Fruit fly (Drosophila melanogaster) whole organism, embryonic: ENCODE data around the gene CG7991.

Experiments used
- Bteb2 ChIP-seq: fragments of 200-800 bp; sonication (Bioruptor generic); optimal IDR thresholded peaks from 2 replicates; lab custom pipeline; 2016; ENCODE audit warnings: missing biosample characterization, missing genetic modification characterization
- CG11093 ChIP-seq: fragments of 200-800 bp; sonication (Bioruptor generic); IDR thresholded peaks from 3 replicates; pipeline ENCODE4 v1.3.6; 2022; ENCODE audit warnings: missing biosample characterization, missing genetic modification characterization
- CG11456 ChIP-seq: fragments of 200-800 bp; sonication (Bioruptor generic); IDR thresholded peaks from 3 replicates; pipeline ENCODE4 v1.3.6; 2022; ENCODE audit warnings: missing biosample characterization, missing genetic modification characterization
- CG11696 ChIP-seq: fragments of 200-800 bp; sonication (Bioruptor generic); IDR thresholded peaks from 2 replicates; pipeline ENCODE4 v1.3.6; 2022; ENCODE audit warnings: missing biosample characterization, missing genetic modification characterization
- CG12104 ChIP-seq: fragments of 200-800 bp; sonication (Bioruptor generic); optimal IDR thresholded peaks from 3 replicates; lab custom pipeline; 2016; ENCODE audit warnings: missing biosample characterization, missing genetic modification characterization
- CG12769 ChIP-seq: fragments of 200-800 bp; sonication (Bioruptor generic); optimal IDR thresholded peaks from 2 replicates; lab custom pipeline; 2019; ENCODE audit warnings: missing biosample characterization, mild to moderate bottlenecking, missing genetic modification characterization, moderate library complexity
- CG13894 ChIP-seq: fragments of 200-800 bp; sonication (Bioruptor generic); optimal IDR thresholded peaks from 3 replicates; lab custom pipeline; 2018; ENCODE audit warnings: missing biosample characterization, mild to moderate bottlenecking, missing genetic modification characterization, moderate library complexity
- CG14441 ChIP-seq: fragments of 200-800 bp; sonication (Bioruptor generic); IDR thresholded peaks from 2 replicates; pipeline ENCODE4 v1.3.6; 2022; ENCODE audit warnings: missing biosample characterization, missing genetic modification characterization
- CG14965 ChIP-seq: fragments of 200-800 bp; sonication (Bioruptor generic); optimal IDR thresholded peaks from 2 replicates; lab custom pipeline; 2016; ENCODE audit warnings: missing biosample characterization, missing genetic modification characterization, borderline replicate concordance
- CG33213 ChIP-seq: fragments of 200-800 bp; sonication (Bioruptor generic); optimal IDR thresholded peaks from 3 replicates; lab custom pipeline; 2016; ENCODE audit warnings: missing biosample characterization, missing genetic modification characterization
- CG3838 ChIP-seq: fragments of 200-800 bp; sonication (Bioruptor generic); optimal IDR thresholded peaks from 3 replicates; lab custom pipeline; 2016; ENCODE audit warnings: missing biosample characterization, missing genetic modification characterization
- CG4282 ChIP-seq: fragments of 200-800 bp; sonication (Bioruptor generic); optimal IDR thresholded peaks from 2 replicates; lab custom pipeline; 2016; ENCODE audit warnings: missing biosample characterization, missing genetic modification characterization
- CG43689 ChIP-seq: fragments of 200-800 bp; sonication (Bioruptor generic); IDR thresholded peaks from 2 replicates; pipeline ENCODE4 v1.3.6; 2022; ENCODE audit warnings: missing biosample characterization, missing genetic modification characterization
- CG4820 ChIP-seq: fragments of 200-800 bp; sonication (Bioruptor generic); optimal IDR thresholded peaks from 3 replicates; lab custom pipeline; 2016; ENCODE audit warnings: missing biosample characterization, missing genetic modification characterization
- CG4854 ChIP-seq: fragments of 200-800 bp; sonication (Bioruptor generic); optimal IDR thresholded peaks from 2 replicates; lab custom pipeline; 2016; ENCODE audit warnings: missing biosample characterization, missing genetic modification characterization, inconsistent platforms
- CG6813 ChIP-seq: fragments of 200-800 bp; sonication (Bioruptor generic); optimal IDR thresholded peaks from 2 replicates; lab custom pipeline; 2017; ENCODE audit warnings: missing biosample characterization, missing genetic modification characterization, mild to moderate bottlenecking, moderate library complexity, missing genetic modification reagents
- CG7928 ChIP-seq: fragments of 200-800 bp; sonication (Bioruptor generic); optimal IDR thresholded peaks from 2 replicates; lab custom pipeline; 2017; ENCODE audit warnings: missing biosample characterization, mild to moderate bottlenecking, missing genetic modification characterization
- CG8290 ChIP-seq, 3 experiments: fragments of 200-800 bp; sonication (Bioruptor generic); optimal IDR thresholded peaks; 2 replicates each; lab custom pipeline; 2016 to 2019; ENCODE audit warnings: missing biosample characterization in 3 of 3, missing genetic modification characterization in 3 of 3, mild to moderate bottlenecking in 2 of 3, moderate library complexity in 1 of 3
- D19B ChIP-seq: fragments of 200-800 bp; sonication (Bioruptor generic); optimal IDR thresholded peaks from 2 replicates; lab custom pipeline; 2017; ENCODE audit warnings: missing biosample characterization, mild to moderate bottlenecking, missing genetic modification characterization
- Nf-YB ChIP-seq: fragments of 200-800 bp; sonication (Bioruptor generic); optimal IDR thresholded peaks from 3 replicates; lab custom pipeline; 2019; ENCODE audit warnings: missing biosample characterization, mild to moderate bottlenecking, missing genetic modification characterization, moderate library complexity
- NfI ChIP-seq: fragments of 200-800 bp; sonication (Bioruptor generic); optimal IDR thresholded peaks from 3 replicates; lab custom pipeline; 2018; ENCODE audit warnings: missing biosample characterization, mild to moderate bottlenecking, missing genetic modification characterization, moderate library complexity
- Sox102F ChIP-seq: fragments of 200-800 bp; sonication (Bioruptor generic); optimal IDR thresholded peaks from 2 replicates; lab custom pipeline; 2018; ENCODE audit warnings: missing biosample characterization, mild to moderate bottlenecking, missing genetic modification characterization, moderate library complexity
- Ssrp ChIP-seq: fragments of 200-800 bp; sonication (Bioruptor generic); optimal IDR thresholded peaks from 2 replicates; lab custom pipeline; 2018; ENCODE audit warnings: missing biosample characterization, mild to moderate bottlenecking, missing genetic modification characterization, moderate library complexity
- Stat92E ChIP-seq, 3 experiments: fragments of >200 bp in 2 of 3; fragments of 200-800 bp in 1 of 3; sonication (Bioruptor generic) in 1 of 3; optimal IDR thresholded peaks; 2 replicates each; lab custom pipeline; 2017 to 2019; ENCODE audit warnings: missing biosample characterization in 3 of 3, missing genetic modification characterization in 3 of 3, mild to moderate bottlenecking in 1 of 3, moderate library complexity in 1 of 3
- Trl ChIP-seq, 3 experiments: fragments of >200 bp in 2 of 3; fragments of 200-800 bp in 1 of 3; sonication (Bioruptor generic) in 1 of 3; optimal IDR thresholded peaks; 2 replicates in 1 of 3; 3 replicates in 2 of 3; lab custom pipeline; 2016 to 2017; ENCODE audit warnings: missing biosample characterization in 1 of 3, missing genetic modification characterization in 1 of 3
- Vsx1 ChIP-seq: fragments of 200-800 bp; sonication (Bioruptor generic); optimal IDR thresholded peaks from 2 replicates; lab custom pipeline; 2017; ENCODE audit warnings: missing biosample characterization, mild to moderate bottlenecking, missing genetic modification characterization, missing genetic modification reagents
- ash1 ChIP-seq: fragments of 200-800 bp; sonication (Bioruptor generic); optimal IDR thresholded peaks from 2 replicates; lab custom pipeline; 2018; ENCODE audit warnings: missing biosample characterization, mild to moderate bottlenecking, missing genetic modification characterization
- az2 ChIP-seq: fragments of 200-800 bp; sonication (Bioruptor generic); optimal IDR thresholded peaks from 3 replicates; lab custom pipeline; 2016; ENCODE audit warnings: missing biosample characterization, missing genetic modification characterization
- bcd ChIP-seq: fragments of 200-800 bp; sonication (Bioruptor generic); optimal IDR thresholded peaks from 2 replicates; lab custom pipeline; 2017; ENCODE audit warnings: missing biosample characterization, mild to moderate bottlenecking, missing genetic modification characterization
- chn ChIP-seq: fragments of 200-800 bp; sonication (Bioruptor generic); optimal IDR thresholded peaks from 2 replicates; lab custom pipeline; 2016; ENCODE audit warnings: missing biosample characterization, missing genetic modification characterization
- cwo ChIP-seq: fragments of 200-800 bp; sonication (Bioruptor generic); optimal IDR thresholded peaks from 3 replicates; lab custom pipeline; 2017; ENCODE audit warnings: missing biosample characterization, missing genetic modification characterization, mild to moderate bottlenecking, moderate library complexity, missing genetic modification reagents
- dati ChIP-seq: fragments of 200-800 bp; sonication (Bioruptor generic); IDR thresholded peaks from 2 replicates; pipeline ENCODE4 v1.3.6; 2022; ENCODE audit warnings: missing biosample characterization, missing genetic modification characterization
- dysf ChIP-seq: fragments of 200-800 bp; sonication (Bioruptor generic); IDR thresholded peaks from 3 replicates; pipeline ENCODE4 v1.3.6; 2022; ENCODE audit warnings: missing biosample characterization, missing genetic modification characterization
- fd102C ChIP-seq: fragments of 200-800 bp; sonication (Bioruptor generic); optimal IDR thresholded peaks from 2 replicates; lab custom pipeline; 2018; ENCODE audit warnings: missing biosample characterization, mild to moderate bottlenecking, missing genetic modification characterization, moderate library complexity
- fd64A ChIP-seq: fragments of 200-800 bp; sonication (Bioruptor generic); optimal IDR thresholded peaks from 3 replicates; lab custom pipeline; 2018; ENCODE audit warnings: missing biosample characterization, mild to moderate bottlenecking, missing genetic modification characterization
- gfzf ChIP-seq: fragments of 200-800 bp; sonication (Bioruptor generic); optimal IDR thresholded peaks from 2 replicates; lab custom pipeline; 2016; ENCODE audit warnings: missing biosample characterization, mild to moderate bottlenecking, missing genetic modification characterization, moderate library complexity
- gsb-n ChIP-seq: fragments of 200-800 bp; sonication (Bioruptor generic); optimal IDR thresholded peaks from 3 replicates; lab custom pipeline; 2018; ENCODE audit warnings: missing biosample characterization, mild to moderate bottlenecking, missing genetic modification characterization
- mirr ChIP-seq: fragments of 200-800 bp; sonication (Bioruptor generic); optimal IDR thresholded peaks from 3 replicates; lab custom pipeline; 2018; ENCODE audit warnings: missing biosample characterization, mild to moderate bottlenecking, missing genetic modification characterization
- org-1 ChIP-seq: fragments of 200-800 bp; sonication (Bioruptor generic); optimal IDR thresholded peaks from 2 replicates; lab custom pipeline; 2017; ENCODE audit warnings: missing biosample characterization, missing genetic modification characterization
- peb ChIP-seq: fragments of 200-800 bp; sonication (Bioruptor generic); IDR thresholded peaks from 2 replicates; pipeline ENCODE4 v1.3.6; 2022; ENCODE audit warnings: missing biosample characterization, missing genetic modification characterization
- ranshi ChIP-seq: fragments of 200-800 bp; sonication (Bioruptor generic); IDR thresholded peaks from 2 replicates; pipeline ENCODE4 v1.3.6; 2022; ENCODE audit warnings: missing biosample characterization, missing genetic modification characterization
- slp2 ChIP-seq: fragments of 200-800 bp; sonication (Bioruptor generic); optimal IDR thresholded peaks from 2 replicates; lab custom pipeline; 2016; ENCODE audit warnings: missing biosample characterization, missing genetic modification characterization
- toy ChIP-seq: fragments of 200-800 bp; sonication (Bioruptor generic); IDR thresholded peaks from 2 replicates; pipeline ENCODE4 v1.3.6; 2022; ENCODE audit warnings: missing biosample characterization, missing genetic modification characterization
- trem ChIP-seq: fragments of 200-800 bp; optimal IDR thresholded peaks from 3 replicates; lab custom pipeline; 2019; ENCODE audit warnings: missing biosample characterization, mild to moderate bottlenecking, missing genetic modification characterization, moderate library complexity
- ttk ChIP-seq: fragments of 200-800 bp; sonication (Bioruptor generic); IDR thresholded peaks from 2 replicates; pipeline ENCODE4 v2.1.2; 2022; ENCODE audit warnings: missing biosample characterization, missing genetic modification characterization
- vnd ChIP-seq: fragments of 200-800 bp; sonication (Bioruptor generic); IDR thresholded peaks from 3 replicates; pipeline ENCODE4 v1.3.6; 2022; ENCODE audit warnings: missing biosample characterization, missing genetic modification characterization; ENCODE audit not compliant: partially characterized antibody
- zfh1 ChIP-seq: fragments of 200-800 bp; sonication (Bioruptor generic); IDR thresholded peaks from 3 replicates; pipeline ENCODE4 v1.3.6; 2022; ENCODE audit warnings: missing biosample characterization, missing genetic modification characterization

CG7991 gene

DNA sequence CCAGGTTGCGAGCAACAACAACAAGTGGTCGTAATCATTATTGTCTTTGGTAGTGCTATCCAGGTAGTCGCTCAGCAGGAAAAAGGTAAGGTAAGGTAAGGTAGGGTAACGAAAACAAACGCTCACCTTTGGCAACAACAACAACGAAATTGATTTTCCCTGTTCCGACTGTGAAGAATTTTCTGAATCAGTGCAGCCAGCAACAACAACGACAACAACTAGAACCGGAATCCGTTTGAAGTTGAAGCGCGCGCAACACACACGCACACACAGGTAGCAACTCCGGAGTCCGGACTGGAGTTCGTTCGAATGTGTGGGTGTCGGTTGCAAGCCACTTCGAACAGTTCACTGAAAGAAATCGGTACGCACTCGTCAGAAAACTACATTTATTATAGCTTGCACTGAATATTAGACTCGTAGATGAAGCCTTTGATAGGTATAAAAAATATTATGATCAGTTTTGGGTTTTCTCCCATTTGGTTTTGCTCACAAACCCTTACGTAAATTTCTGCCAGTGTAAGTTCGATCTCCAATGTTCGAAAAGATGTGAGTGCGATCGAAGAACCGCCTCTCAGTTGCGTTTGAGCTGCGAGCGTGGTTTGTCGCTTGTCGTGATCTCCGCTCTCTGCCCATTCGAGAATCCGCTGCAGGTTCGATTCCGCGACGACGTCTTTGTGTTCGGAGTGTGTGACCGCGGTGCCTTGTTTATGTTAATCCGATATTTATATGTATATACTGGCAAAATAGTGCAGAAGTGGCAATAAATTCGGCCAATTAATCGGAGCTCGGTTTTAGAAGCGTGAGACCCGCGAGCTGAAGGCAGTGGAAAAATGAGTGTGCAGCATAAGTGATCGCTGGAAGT is 72.1 kb downstream of the CG7991 start, which contains the start of gene CG13921 (continued):
- TF ChIP-seq CG11696 (GFP tag; lab: Robert Waterston, UW) (peak; percentile 96), Stat92E (GFP tag; optimal IDR thresholded peaks at IDR 0.05; lab: Kevin White, UChicago) (peak in 1 of 3 experiments; percentile 99), trem (tag; lab: Kevin White, UChicago) (peak; percentile 97), bcd (GFP tag; lab: Kevin White, UChicago) (peak; percentile 99), toy (GFP tag; lab: Robert Waterston, UW) (peak; percentile 98), CG12104 (peak; percentile 99), NfI (GFP tag; lab: Kevin White, UChicago) (peak; percentile 98), gfzf (GFP tag; lab: Kevin White, UChicago) (peak; percentile 39), mirr (GFP tag; lab: Kevin White, UChicago) (peak; percentile 89), fd64A (GFP tag; lab: Kevin White, UChicago) (peak; percentile 98), dysf (GFP tag; lab: Robert Waterston, UW) (peak; percentile 99), Ssrp (tag; lab: Kevin White, UChicago) (peak; percentile 99), dati (GFP tag; lab: Robert Waterston, UW) (peak; percentile 98), zfh1 (GFP tag; lab: Robert Waterston, UW) (peak; percentile 100), cwo (GFP tag; lab: Kevin White, UChicago) (peak; percentile 95), CG43689 (GFP tag; lab: Robert Waterston, UW) (peak; percentile 96), ash1 (peak; percentile 88), CG14441 (GFP tag; lab: Robert Waterston, UW) (peak; percentile 97), CG4282 (peak; percentile 96), fd102C (GFP tag; lab: Kevin White, UChicago) (peak; percentile 100), Sox102F (peak; percentile 98), Trl (optimal IDR thresholded peaks at IDR 0.05; lab: Kevin White, UChicago) (peak; percentile 32 to 35), Trl (GFP tag; optimal IDR thresholded peaks at IDR 0.05; lab: Kevin White, UChicago) (peak; percentile 100), CG13894 (tag; lab: Kevin White, UChicago) (peak; percentile 92), chn (GFP tag; lab: Kevin White, UChicago) (peak; percentile 100), CG12769 (tag; lab: Kevin White, UChicago) (peak; percentile 99), Bteb2 (GFP tag; lab: Kevin White, UChicago) (peak; percentile 98), ranshi (GFP tag; lab: Robert Waterston, UW) (peak; percentile 99), CG4854 (GFP tag; lab: Kevin White, UChicago) (peak; percentile 99), CG8290 (GFP tag; optimal IDR thresholded peaks at IDR 0.05; lab: Kevin White, UChicago) (peak; percentile 100), CG8290 (tag; optimal IDR thresholded peaks at IDR 0.05; lab: Kevin White, UChicago) (peak; percentile 95 to 99), ttk (GFP tag; lab: Robert Waterston, UW) (peak; percentile 99), Vsx1 (peak; percentile 97), vnd (GFP tag; lab: Robert Waterston, UW) (no peak), D19B (GFP tag; lab: Kevin White, UChicago) (peak; percentile 93), CG6813 (GFP tag; lab: Kevin White, UChicago) (peak; percentile 99), CG7928 (GFP tag; lab: Kevin White, UChicago) (peak; percentile 81), org-1 (GFP tag; lab: Kevin White, UChicago) (peak; percentile 99), Nf-YB (GFP tag; lab: Kevin White, UChicago) (peak; percentile 88), CG33213 (GFP tag; lab: Kevin White, UChicago) (peak; percentile 99), CG3838 (peak; percentile 96), CG14965 (GFP tag; lab: Kevin White, UChicago) (peak; percentile 93), CG4820 (peak; percentile 99), peb (GFP tag; lab: Robert Waterston, UW) (peak; percentile 99), CG11093 (GFP tag; lab: Robert Waterston, UW) (peak; percentile 97), slp2 (GFP tag; lab: Kevin White, UChicago) (peak; percentile 99), CG11456 (peak; percentile 99), az2 (GFP tag; lab: Kevin White, UChicago) (peak; percentile 99), gsb-n (tag; lab: Kevin White, UChicago) (peak; percentile 99)
